Fruit fly (Drosophila melanogaster) Kc167 (cell line): Measurements from ENCODE around the gene CG32259.

Experiments
- Myc ChIP-seq: fragments of >200 bp; optimal IDR thresholded peaks from 2 replicates; lab custom pipeline; 2017; ENCODE audit warnings: missing external identifiers
- Sin3A ChIP-seq: fragments of >200 bp; optimal IDR thresholded peaks from 2 replicates; lab custom pipeline; 2018; ENCODE audit warnings: missing external identifiers
- h ChIP-seq: fragments of >200 bp; optimal IDR thresholded peaks from 3 replicates; lab custom pipeline; 2018; ENCODE audit warnings: missing external identifiers
- insv ChIP-seq: fragments of >200 bp; optimal IDR thresholded peaks from 3 replicates; lab custom pipeline; 2018; ENCODE audit warnings: missing external identifiers
- psq ChIP-seq: fragments of >200 bp; optimal IDR thresholded peaks from 2 replicates; lab custom pipeline; 2017; ENCODE audit warnings: missing external identifiers
- ttk ChIP-seq: sonication (Bioruptor generic); optimal IDR thresholded peaks from 2 replicates; lab custom pipeline; 2017; ENCODE audit warnings: missing external identifiers

DNA sequence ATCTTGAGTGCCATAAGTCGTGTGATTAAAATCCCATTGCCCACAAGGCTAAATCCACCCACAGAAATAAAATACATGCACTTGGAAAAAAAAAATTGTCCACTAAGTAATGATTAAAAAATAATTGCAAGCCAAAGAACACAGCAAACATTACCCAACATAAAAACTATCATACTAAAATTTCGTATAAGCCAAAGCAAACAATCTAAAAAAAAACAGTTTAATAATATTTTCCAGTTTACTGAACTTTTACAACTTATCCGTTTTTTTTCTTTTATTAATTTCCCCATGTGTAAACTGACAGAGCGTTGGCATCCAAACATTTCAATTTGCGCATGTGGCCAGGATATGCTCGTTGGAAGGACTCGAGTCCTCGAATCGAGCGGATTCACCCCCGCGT is 11.1 kb downstream of the CG32259 start:
- TF ChIP-seq insv (lab: Kevin White, UChicago) (no peak), h (lab: Kevin White, UChicago) (no peak), Myc (lab: Kevin White, UChicago) (no peak), psq (lab: Kevin White, UChicago) (no peak), ttk (no peak), Sin3A (lab: Kevin White, UChicago) (no peak)
